Worm (Caenorhabditis elegans) whole organism, L1 larva: ENCODE data around the gene srx-116.

Experiments
- ama-1 ChIP-seq: fragments of 150-350 bp; optimal IDR thresholded peaks from 2 replicates; lab custom pipeline; 2014
- elt-3 ChIP-seq, 6 experiments: fragments of 150-350 bp in 1 of 6; sonication (generic microtip); optimal IDR thresholded peaks; 2 replicates each; lab custom pipeline; 2017 to 2018; ENCODE audit warnings: missing biosample characterization in 6 of 6, missing genetic modification characterization in 6 of 6, inconsistent platforms in 1 of 6
- fkh-10 ChIP-seq: sonication (generic microtip); optimal IDR thresholded peaks from 2 replicates; lab custom pipeline; 2017; ENCODE audit warnings: missing biosample characterization, missing genetic modification reagents, missing genetic modification characterization
- mep-1 ChIP-seq: fragments of 150-350 bp; optimal IDR thresholded peaks from 2 replicates; lab custom pipeline; 2014; ENCODE audit warnings: missing biosample characterization, missing genetic modification characterization
- nhr-12 ChIP-seq: sonication (generic microtip); optimal IDR thresholded peaks from 2 replicates; lab custom pipeline; 2017; ENCODE audit warnings: missing biosample characterization, missing genetic modification characterization
- unc-62 ChIP-seq: fragments of 150-350 bp; optimal IDR thresholded peaks from 2 replicates; lab custom pipeline; 2014; ENCODE audit warnings: missing biosample characterization, missing genetic modification reagents, missing genetic modification characterization

ce11 chrV:12704077-12704476 is 33.4 kb downstream of the srx-116 start, which contains the start of gene R11D1.1:
- TF ChIP-seq nhr-12 (no peak), elt-3 (tag; optimal IDR thresholded peaks at IDR 0.05; lab: Kevin White, UChicago) (no peak), fkh-10 (GFP tag; lab: Kevin White, UChicago) (no peak), unc-62 (GFP tag; lab: Kevin White, UChicago) (no peak), ama-1 (lab: Kevin White, UChicago) (no peak), mep-1 (tag; lab: Kevin White, UChicago) (no peak)
